Worm (Caenorhabditis elegans) whole organism, L3 larva: ENCODE results near the gene pxn-2.
A peak's percentile ranks its signal among the peaks of the same experiment; 100 is the strongest.

Source experiments
- elt-2 ChIP-seq: sonication (generic microtip); optimal IDR thresholded peaks from 2 replicates; lab custom pipeline; 2016; ENCODE audit warnings: missing genetic modification reagents, mild to moderate bottlenecking, missing genetic modification characterization, missing compliant biosample characterization
- nhr-28 ChIP-seq: fragments of 150-350 bp; optimal IDR thresholded peaks from 2 replicates; lab custom pipeline; 2014; ENCODE audit warnings: missing biosample characterization, missing genetic modification characterization
- nhr-43 ChIP-seq: sonication (generic microtip); optimal IDR thresholded peaks from 2 replicates; lab custom pipeline; 2016; ENCODE audit warnings: mild to moderate bottlenecking, missing genetic modification characterization, missing compliant biosample characterization; ENCODE audit not compliant: poor library complexity, severe bottlenecking
- nhr-76 ChIP-seq: fragments of 150-350 bp; sonication (generic microtip); optimal IDR thresholded peaks from 5 replicates; lab custom pipeline; 2014; ENCODE audit warnings: missing biosample characterization, missing genetic modification characterization
- snpc-4 ChIP-seq: fragments of 150-350 bp; optimal IDR thresholded peaks from 2 replicates; lab custom pipeline; 2014; ENCODE audit warnings: missing biosample characterization, missing genetic modification characterization

DNA sequence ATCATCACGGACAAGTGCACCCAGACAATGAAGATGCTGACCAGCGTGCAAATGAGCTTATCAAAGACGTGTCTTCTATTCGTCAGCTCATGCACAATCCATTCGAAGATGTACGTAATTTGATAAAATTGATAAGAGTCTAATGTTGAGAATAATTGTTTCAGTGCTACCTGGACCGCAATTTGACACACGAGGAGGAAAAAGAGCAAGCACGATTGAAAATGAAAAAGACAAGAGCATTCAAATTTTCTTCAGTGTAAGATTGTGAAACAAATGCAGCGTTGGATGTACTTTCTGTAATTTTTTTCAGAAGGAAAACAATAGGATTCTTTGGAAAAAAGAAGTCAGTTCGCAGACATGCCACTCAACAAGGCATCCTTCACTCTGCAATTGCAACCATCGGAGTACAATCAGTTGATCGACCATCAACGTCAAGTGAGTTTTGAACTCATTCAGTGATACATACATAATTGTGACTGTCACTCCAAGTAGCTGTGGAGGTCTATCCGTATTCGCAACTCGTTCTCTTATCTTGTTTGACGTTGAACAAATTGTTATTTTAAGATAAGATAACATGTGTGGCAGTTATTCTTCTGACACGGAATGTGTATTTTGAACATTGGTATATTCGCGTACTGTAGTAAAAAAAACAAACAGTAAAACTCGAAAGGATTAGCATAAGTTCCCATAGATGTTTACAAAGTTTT, 22.0 kb downstream of the pxn-2 start:
- TF ChIP-seq elt-2 (tag; lab: Kevin White, UChicago) (peak; percentile 45), snpc-4 (no peak), nhr-43 (tag; lab: Kevin White, UChicago) (no peak), nhr-76 (tag; lab: Kevin White, UChicago) (no peak), nhr-28 (no peak)
